Worm (Caenorhabditis elegans) whole organism, L4/young adult: ENCODE results near the gene zig-10.

Source experiments
- W03F9.2 ChIP-seq: fragments of 150-350 bp; optimal IDR thresholded peaks from 2 replicates; lab custom pipeline; 2014; ENCODE audit warnings: missing biosample characterization, missing genetic modification characterization
- dao-5 ChIP-seq: sonication (generic microtip); optimal IDR thresholded peaks from 2 replicates; lab custom pipeline; 2016; ENCODE audit warnings: missing genotype, missing genetic modification characterization, moderate library complexity, missing compliant biosample characterization
- him-1 ChIP-seq: sonication (generic microtip); optimal IDR thresholded peaks from 2 replicates; lab custom pipeline; 2016; ENCODE audit warnings: missing genotype, missing genetic modification reagents, missing genetic modification characterization, missing compliant biosample characterization

Gene zig-10

ce11 chrII:6398406-6398805 is at the start of gene zig-10:
zig-10 (plus strand) TSS chrII:6398706.
- TF ChIP-seq W03F9.2 (no peak), him-1 (tag; lab: Kevin White, UChicago) (no peak), dao-5 (no peak)

ce11 chrII:6349968-6350367 is 48.5 kb upstream of the zig-10 start:
- TF ChIP-seq him-1 (tag; lab: Kevin White, UChicago), result no peak
- TF ChIP-seq dao-5, result no peak
- no peak for TF ChIP-seq W03F9.2

ce11 chrII:6351887-6352286 is 46.6 kb upstream of the zig-10 start, which contains the start of gene C32D5.10:
C32D5.10 (minus strand) TSS chrII:6351987.
- TF ChIP-seq dao-5, result no peak
- TF ChIP-seq him-1 (tag; lab: Kevin White, UChicago), result no peak
- no peak for TF ChIP-seq W03F9.2

- TF ChIP-seq him-1 (tag; lab: Kevin White, UChicago) (no peak), dao-5 (no peak), W03F9.2 (peak; percentile 73)
Observed at ce11 chrII:6355396-6356346, 42.8 kb upstream of the zig-10 start, which contains the start of gene C32D5.11. C32D5.11 (minus strand) TSS chrII:6355446.

ce11 chrII:6358232-6358631 is 40.3 kb upstream of the zig-10 start:
- no peak for TF ChIP-seq dao-5

ce11 chrII:6358905-6359304 is 39.6 kb upstream of the zig-10 start, which contains the start of gene C32D5.12:
C32D5.12 (minus strand) TSS chrII:6359005.
- TF ChIP-seq dao-5 (no peak), him-1 (tag; lab: Kevin White, UChicago) (no peak), W03F9.2 (no peak)

ce11 chrII:6360822-6361221 is 37.7 kb upstream of the zig-10 start, which contains the start of gene K10B2.4:
K10B2.4 (minus strand) TSS chrII:6360959.
- no peak for TF ChIP-seq him-1 (tag; lab: Kevin White, UChicago)
- TF ChIP-seq W03F9.2, result peak; percentile 72

- no peak for TF ChIP-seq dao-5
- TF ChIP-seq W03F9.2, result no peak
- no peak for TF ChIP-seq him-1 (tag; lab: Kevin White, UChicago)
Observed at ce11 chrII:6365237-6365815, 33.2 kb upstream of the zig-10 start, which contains the start of the genes ani-2 and clec-88. ani-2 (minus strand) TSS chrII:6365367. clec-88 (plus strand) TSS chrII:6365722.

ce11 chrII:6366696-6367095 is 31.8 kb upstream of the zig-10 start, which contains the start of gene ctsa-4.1:
ctsa-4.1 (plus strand) TSS chrII:6366996.
- TF ChIP-seq W03F9.2, result no peak
- no peak for TF ChIP-seq him-1 (tag; lab: Kevin White, UChicago)
- TF ChIP-seq dao-5, result no peak

ce11 chrII:6370110-6370509 is 28.4 kb upstream of the zig-10 start:
- TF ChIP-seq W03F9.2 (peak; percentile 81), dao-5 (no peak)

ce11 chrII:6371003-6371402 is 27.5 kb upstream of the zig-10 start, which contains the start of gene lin-23:
lin-23 (plus strand) TSS chrII:6371303.
- no peak for TF ChIP-seq W03F9.2
- TF ChIP-seq dao-5, result no peak
- TF ChIP-seq him-1 (tag; lab: Kevin White, UChicago), result no peak

ce11 chrII:6373361-6373760 is 25.1 kb upstream of the zig-10 start:
- TF ChIP-seq W03F9.2 (no peak), dao-5 (no peak), him-1 (tag; lab: Kevin White, UChicago) (no peak)

ce11 chrII:6374646-6375045 is 23.9 kb upstream of the zig-10 start:
- no peak for TF ChIP-seq him-1 (tag; lab: Kevin White, UChicago)
- no peak for TF ChIP-seq W03F9.2

- no peak for TF ChIP-seq W03F9.2
Observed at ce11 chrII:6376693-6377092, 21.8 kb upstream of the zig-10 start.

- TF ChIP-seq him-1 (tag; lab: Kevin White, UChicago) (no peak), W03F9.2 (no peak), dao-5 (no peak)
Observed at ce11 chrII:6377381-6377948, 21.0 kb upstream of the zig-10 start.
